Worm (Caenorhabditis elegans) whole organism, L2 larva: ENCODE results near the gene T28H10.2.
A peak's percentile ranks its signal among the peaks of the same experiment; 100 is the strongest.

Source experiments
- C34F6.9 ChIP-seq: fragments of 150-350 bp; optimal IDR thresholded peaks from 2 replicates; lab custom pipeline; 2014; ENCODE audit warnings: missing biosample characterization, missing genetic modification characterization
- Y55F3AM.14 ChIP-seq: fragments of 200-800 bp; sonication (Bioruptor generic); optimal IDR thresholded peaks from 2 replicates; lab custom pipeline; 2018; ENCODE audit warnings: mild to moderate bottlenecking, missing genetic modification characterization, missing compliant biosample characterization
- ZK546.5 ChIP-seq: sonication (generic microtip); optimal IDR thresholded peaks from 2 replicates; lab custom pipeline; 2017; ENCODE audit warnings: missing biosample characterization, missing genetic modification characterization
- alr-1 ChIP-seq: fragments of 150-350 bp; optimal IDR thresholded peaks from 2 replicates; lab custom pipeline; 2014; ENCODE audit warnings: missing biosample characterization, missing genetic modification characterization
- aly-2 ChIP-seq: fragments of 150-350 bp; optimal IDR thresholded peaks from 2 replicates; lab custom pipeline; 2014; ENCODE audit warnings: missing biosample characterization, missing genetic modification characterization
- ama-1 ChIP-seq: fragments of 150-350 bp; optimal IDR thresholded peaks from 2 replicates; lab custom pipeline; 2018; ENCODE audit warnings: inconsistent platforms
- blmp-1 ChIP-seq: sonication (generic microtip); optimal IDR thresholded peaks from 2 replicates; lab custom pipeline; 2017; ENCODE audit warnings: missing genetic modification characterization, mild to moderate bottlenecking, missing compliant biosample characterization, antibody characterized with exemption, moderate library complexity; ENCODE audit not compliant: insufficient read depth
- crh-2 ChIP-seq: sonication (generic microtip); optimal IDR thresholded peaks from 2 replicates; lab custom pipeline; 2017; ENCODE audit warnings: missing biosample characterization, missing genetic modification characterization
- dmd-4 ChIP-seq: sonication (generic microtip); optimal IDR thresholded peaks from 2 replicates; lab custom pipeline; 2017; ENCODE audit warnings: missing biosample characterization, missing genetic modification characterization
- elt-1 ChIP-seq: fragments of 150-350 bp; optimal IDR thresholded peaks from 2 replicates; lab custom pipeline; 2014; ENCODE audit warnings: missing biosample characterization, missing genetic modification characterization
- elt-3 ChIP-seq: sonication (generic microtip); optimal IDR thresholded peaks from 2 replicates; lab custom pipeline; 2017; ENCODE audit warnings: missing biosample characterization, missing genetic modification characterization
- fos-1 ChIP-seq: fragments of 150-350 bp; optimal IDR thresholded peaks from 2 replicates; lab custom pipeline; 2014; ENCODE audit warnings: missing biosample characterization, missing genetic modification characterization
- gmeb-1 ChIP-seq: fragments of 150-350 bp; optimal IDR thresholded peaks from 2 replicates; lab custom pipeline; 2014; ENCODE audit warnings: missing biosample characterization, missing genetic modification characterization
- lin-13 ChIP-seq: fragments of 150-350 bp; optimal IDR thresholded peaks from 2 replicates; lab custom pipeline; 2014; ENCODE audit warnings: missing biosample characterization, missing genetic modification reagents, missing genetic modification characterization
- lin-39 ChIP-seq: fragments of 150-350 bp; optimal IDR thresholded peaks from 2 replicates; lab custom pipeline; 2014; ENCODE audit warnings: missing biosample characterization, missing genetic modification reagents, missing genetic modification characterization
- lsy-2 ChIP-seq, 2 experiments: fragments of 150-350 bp in 1 of 2; sonication (generic microtip) in 1 of 2; optimal IDR thresholded peaks; 2 replicates each; lab custom pipeline; 2014 to 2017; ENCODE audit warnings: missing biosample characterization in 2 of 2, missing genetic modification characterization in 2 of 2
- mab-5 ChIP-seq: fragments of 150-350 bp; optimal IDR thresholded peaks from 2 replicates; lab custom pipeline; 2014; ENCODE audit warnings: missing biosample characterization, missing genetic modification characterization
- mbf-1 ChIP-seq: sonication (generic microtip); optimal IDR thresholded peaks from 2 replicates; lab custom pipeline; 2017; ENCODE audit warnings: missing biosample characterization, missing genetic modification characterization
- mdl-1 ChIP-seq, 2 experiments: fragments of 150-350 bp in 1 of 2; sonication (generic microtip) in 1 of 2; optimal IDR thresholded peaks; 2 replicates each; lab custom pipeline; 2017; ENCODE audit warnings: missing biosample characterization in 2 of 2, missing genetic modification characterization in 2 of 2
- nhr-10 ChIP-seq: sonication (generic microtip); optimal IDR thresholded peaks from 2 replicates; lab custom pipeline; 2017; ENCODE audit warnings: missing biosample characterization, missing genetic modification characterization
- nhr-11 ChIP-seq: fragments of 150-350 bp; optimal IDR thresholded peaks from 2 replicates; lab custom pipeline; 2014; ENCODE audit warnings: missing biosample characterization, missing genetic modification characterization
- nhr-12 ChIP-seq: fragments of 150-350 bp; optimal IDR thresholded peaks from 2 replicates; lab custom pipeline; 2014; ENCODE audit warnings: missing biosample characterization, missing genetic modification characterization
- nhr-21 ChIP-seq: fragments of 150-350 bp; optimal IDR thresholded peaks from 2 replicates; lab custom pipeline; 2014; ENCODE audit warnings: missing biosample characterization, missing genetic modification characterization
- nhr-237 ChIP-seq: fragments of 150-350 bp; optimal IDR thresholded peaks from 2 replicates; lab custom pipeline; 2014; ENCODE audit warnings: missing biosample characterization, missing genetic modification characterization
- nhr-25 ChIP-seq: fragments of 150-350 bp; sonication (generic microtip); optimal IDR thresholded peaks from 3 replicates; lab custom pipeline; 2014; ENCODE audit warnings: missing biosample characterization, missing genetic modification characterization
- nhr-6 ChIP-seq: fragments of 150-350 bp; optimal IDR thresholded peaks from 2 replicates; lab custom pipeline; 2014; ENCODE audit warnings: missing biosample characterization, missing genetic modification characterization
- nhr-77 ChIP-seq: fragments of 150-350 bp; optimal IDR thresholded peaks from 2 replicates; lab custom pipeline; 2014; ENCODE audit warnings: missing biosample characterization, missing genetic modification characterization
- peb-1 ChIP-seq: fragments of 150-350 bp; optimal IDR thresholded peaks from 2 replicates; lab custom pipeline; 2014; ENCODE audit warnings: missing biosample characterization, missing genetic modification characterization
- skn-1 ChIP-seq: sonication (generic microtip); optimal IDR thresholded peaks from 2 replicates; lab custom pipeline; 2017; ENCODE audit warnings: missing biosample characterization, missing genetic modification characterization
- sma-3 ChIP-seq: sonication (generic microtip); optimal IDR thresholded peaks from 2 replicates; lab custom pipeline; 2016; ENCODE audit warnings: missing genetic modification reagents, missing genetic modification characterization, missing compliant biosample characterization
- unc-55 ChIP-seq: fragments of 150-350 bp; sonication (generic microtip); optimal IDR thresholded peaks from 3 replicates; lab custom pipeline; 2014; ENCODE audit warnings: missing biosample characterization, missing genetic modification reagents, missing genetic modification characterization
- unc-62 ChIP-seq: fragments of 150-350 bp; optimal IDR thresholded peaks from 2 replicates; lab custom pipeline; 2014; ENCODE audit warnings: missing biosample characterization, missing genetic modification reagents, missing genetic modification characterization
- zag-1 ChIP-seq: fragments of 150-350 bp; optimal IDR thresholded peaks from 2 replicates; lab custom pipeline; 2014; ENCODE audit warnings: missing biosample characterization, missing genetic modification characterization
- ztf-1 ChIP-seq: fragments of 200-800 bp; sonication (Bioruptor generic); conservative IDR thresholded peaks from 2 replicates; pipeline ENCODE4 v1.3.6; 2022; ENCODE audit warnings: missing genetic modification characterization, missing compliant biosample characterization
- ztf-11 ChIP-seq: sonication (generic microtip); optimal IDR thresholded peaks from 2 replicates; lab custom pipeline; 2017; ENCODE audit warnings: missing biosample characterization, missing genetic modification characterization
- ztf-4 ChIP-seq: fragments of 150-350 bp; optimal IDR thresholded peaks from 2 replicates; lab custom pipeline; 2014; ENCODE audit warnings: missing biosample characterization, missing genetic modification characterization

Gene T28H10.2

DNA sequence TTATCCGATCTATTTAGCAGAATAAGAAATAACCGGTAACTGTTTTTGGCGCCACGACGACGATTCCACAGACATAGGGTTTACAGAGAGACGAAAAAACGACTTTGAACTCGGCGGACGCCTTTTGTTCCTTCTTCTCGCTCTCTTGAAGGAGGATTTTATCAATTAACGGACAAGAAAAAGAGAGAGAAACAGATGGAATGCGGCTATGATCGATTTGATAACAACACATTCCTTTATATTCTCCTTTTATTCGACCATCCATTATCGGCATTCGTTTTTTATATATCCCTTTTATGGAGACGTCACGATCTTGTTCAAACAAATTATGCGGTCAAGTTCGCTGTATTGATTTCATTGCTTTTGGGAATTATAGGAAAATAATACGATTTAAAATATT is 36.1 kb upstream of the T28H10.2 start (continued):
- TF ChIP-seq unc-55 (GFP tag; lab: Kevin White, UChicago) = no peak
- TF ChIP-seq elt-1 (tag; lab: Kevin White, UChicago) = no peak

DNA sequence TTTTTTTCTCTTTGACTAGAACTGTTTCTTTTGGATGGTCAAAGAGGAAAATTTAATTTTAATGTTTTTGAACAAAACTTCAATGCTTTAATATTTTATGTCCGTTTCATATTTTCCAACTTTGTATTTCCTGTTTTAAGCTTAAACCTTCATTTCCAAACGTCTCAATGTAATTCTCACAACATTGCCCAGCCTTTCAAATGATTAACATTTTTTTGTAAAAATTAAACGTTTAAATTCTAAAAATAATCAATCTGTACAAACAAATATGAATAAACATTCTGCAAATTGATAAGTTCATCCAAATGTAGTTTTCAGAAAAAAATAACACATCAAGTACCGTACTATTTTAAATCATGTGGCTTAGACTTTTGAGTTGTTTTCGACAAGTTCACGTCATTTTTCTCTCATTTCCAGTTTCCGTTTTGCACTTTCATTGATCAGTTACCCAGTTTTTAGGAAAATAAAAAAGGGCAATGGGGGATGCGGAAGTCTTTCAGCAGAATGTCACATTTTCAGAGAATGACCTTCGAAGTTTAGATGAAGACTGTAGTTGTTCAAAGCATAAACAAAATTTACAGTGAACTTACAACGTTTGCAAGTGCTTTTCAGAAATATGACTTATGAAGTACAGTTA is 30.1 kb upstream of the T28H10.2 start:
- TF ChIP-seq unc-62 (GFP tag; lab: Kevin White, UChicago) (no peak), skn-1 (no peak), elt-3 (tag; lab: Kevin White, UChicago) (no peak), elt-1 (tag; lab: Kevin White, UChicago) (no peak), alr-1 (tag; lab: Kevin White, UChicago) (no peak), lin-39 (tag; lab: Kevin White, UChicago) (no peak), ztf-1 (no peak), ztf-4 (tag; lab: Kevin White, UChicago) (no peak), nhr-21 (peak; percentile 60), lsy-2 (tag; optimal IDR thresholded peaks at IDR 0.05; lab: Kevin White, UChicago) (peak in 1 of 2 experiments; percentile 43), nhr-6 (tag; lab: Kevin White, UChicago) (no peak), blmp-1 (tag; lab: Kevin White, UChicago) (peak; percentile 48), peb-1 (tag; lab: Kevin White, UChicago) (no peak), gmeb-1 (tag; lab: Kevin White, UChicago) (no peak), nhr-11 (tag; lab: Kevin White, UChicago) (peak; percentile 83), mab-5 (tag; lab: Kevin White, UChicago) (no peak), nhr-25 (tag; lab: Kevin White, UChicago) (peak; percentile 37), fos-1 (tag; lab: Kevin White, UChicago) (peak; percentile 45), sma-3 (GFP tag; lab: Kevin White, UChicago) (no peak), ZK546.5 (tag; lab: Kevin White, UChicago) (no peak), ama-1 (lab: Kevin White, UChicago) (no peak), nhr-77 (tag; lab: Kevin White, UChicago) (no peak), nhr-10 (tag; lab: Kevin White, UChicago) (no peak), nhr-12 (tag; lab: Kevin White, UChicago) (no peak), crh-2 (tag; lab: Kevin White, UChicago) (no peak), mbf-1 (tag; lab: Kevin White, UChicago) (no peak), C34F6.9 (no peak), ztf-11 (tag; lab: Kevin White, UChicago) (no peak)

DNA sequence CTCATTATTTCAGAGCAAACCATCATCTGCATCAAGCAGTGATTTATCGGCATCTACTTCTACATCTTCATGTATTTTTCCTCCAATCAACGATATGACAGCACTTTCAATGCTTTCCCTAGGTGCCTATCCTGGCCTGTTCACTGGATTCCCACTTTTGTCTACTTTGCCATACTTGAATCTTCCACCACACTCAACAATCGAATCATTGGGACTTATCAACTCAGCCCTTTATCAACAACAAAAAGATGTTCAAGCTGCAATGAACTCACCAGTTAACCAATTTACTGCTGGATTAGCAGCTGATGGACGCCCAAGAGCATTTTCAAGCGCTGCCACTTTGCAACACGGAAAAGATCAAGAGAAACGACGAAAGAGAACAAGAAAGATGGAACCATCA is 28.5 kb upstream of the T28H10.2 start:
- no peak for TF ChIP-seq Y55F3AM.14 (GFP tag; lab: Kevin White, UChicago)
- TF ChIP-seq nhr-237 (tag; lab: Kevin White, UChicago) = no peak
- TF ChIP-seq mdl-1 (tag; optimal IDR thresholded peaks at IDR 0.05; lab: Kevin White, UChicago) = no peak
- no peak for TF ChIP-seq gmeb-1 (tag; lab: Kevin White, UChicago)
- TF ChIP-seq ama-1 (lab: Kevin White, UChicago) = no peak
- TF ChIP-seq peb-1 (tag; lab: Kevin White, UChicago) = no peak
- no peak for TF ChIP-seq elt-3 (tag; lab: Kevin White, UChicago)
- no peak for TF ChIP-seq lin-13 (GFP tag; lab: Kevin White, UChicago)
- no peak for TF ChIP-seq ztf-11 (tag; lab: Kevin White, UChicago)
- no peak for TF ChIP-seq dmd-4 (tag; lab: Kevin White, UChicago)
- TF ChIP-seq unc-55 (GFP tag; lab: Kevin White, UChicago) = no peak
- no peak for TF ChIP-seq aly-2 (tag; lab: Kevin White, UChicago)

DNA sequence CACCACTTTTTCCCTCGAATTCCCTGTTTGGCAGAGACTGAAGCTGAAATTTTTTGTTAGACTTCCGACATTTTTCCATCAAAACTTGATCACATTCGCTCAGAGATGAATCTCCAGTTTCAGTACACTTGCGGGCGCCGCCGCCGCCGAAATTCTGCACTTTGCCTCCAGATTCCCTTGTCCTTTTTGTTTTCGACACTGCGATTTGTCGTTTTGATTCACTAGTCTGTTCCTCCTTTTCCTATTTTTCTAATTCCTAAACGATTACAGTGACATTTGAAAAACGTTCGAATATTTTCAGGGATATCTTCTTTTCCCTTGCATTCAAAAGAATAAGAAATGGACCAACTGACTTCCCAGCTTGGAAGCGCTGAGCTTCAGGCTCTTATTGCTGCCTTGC is 28.0 kb upstream of the T28H10.2 start, which contains the start of gene F45D3.2:
F45D3.2 (plus strand) TSS at position 301 of the 400 bp plus-strand sequence.
- no peak for TF ChIP-seq zag-1 (tag; lab: Kevin White, UChicago)
- no peak for TF ChIP-seq nhr-6 (tag; lab: Kevin White, UChicago)
- no peak for TF ChIP-seq elt-3 (tag; lab: Kevin White, UChicago)
- no peak for TF ChIP-seq nhr-25 (tag; lab: Kevin White, UChicago)
- no peak for TF ChIP-seq lin-39 (tag; lab: Kevin White, UChicago)
- no peak for TF ChIP-seq Y55F3AM.14 (GFP tag; lab: Kevin White, UChicago)
